Fruit fly (Drosophila melanogaster): Measurements from ENCODE around the gene CG14304.

CG14304 gene

dm6 chr3R:18583881-18584545, 37.1 kb downstream of the CG14304 start (continued):
- TF ChIP-seq Ets96B (tag; optimal IDR thresholded peaks at IDR 0.05), result peak; percentile 94
- TF ChIP-seq CG9139 (GFP tag; optimal IDR thresholded peaks at IDR 0.05), result peak; percentile 76
- TF ChIP-seq CG11902 (GFP tag; optimal IDR thresholded peaks at IDR 0.05), result peak; percentile 83
- peak; percentile 100 for TF ChIP-seq fkh (GFP tag; optimal IDR thresholded peaks at IDR 0.05)
- peak; percentile 82 for TF ChIP-seq Sox15 (GFP tag; optimal IDR thresholded peaks at IDR 0.05)
- TF ChIP-seq spab (GFP tag; optimal IDR thresholded peaks at IDR 0.05), result peak; percentile 88
- peak; percentile 91 for TF ChIP-seq CG3032 (tag; optimal IDR thresholded peaks at IDR 0.05)
- peak; percentile 84 for TF ChIP-seq dsx (GFP tag; optimal IDR thresholded peaks at IDR 0.05; ENCODE audit: poor library complexity, severe bottlenecking)
- TF ChIP-seq acj6 (GFP tag; optimal IDR thresholded peaks at IDR 0.05), result peak; percentile 87

- TF ChIP-seq CG6808 (GFP tag; optimal IDR thresholded peaks at IDR 0.05), result peak; percentile 5
- peak; percentile 27 for TF ChIP-seq vri (GFP tag; optimal IDR thresholded peaks at IDR 0.05)
- TF ChIP-seq Met (GFP tag; optimal IDR thresholded peaks at IDR 0.05), result no peak
- TF ChIP-seq CG6163 (GFP tag; IDR thresholded peaks at IDR 0.05), result 0 out of 3 replicates have a peak, but pooled peaks have one; percentile 11
- no peak for TF ChIP-seq CG6854 (GFP tag; optimal IDR thresholded peaks at IDR 0.05)
Observed at dm6 chr3R:18582236-18582635, 38.9 kb downstream of the CG14304 start.

dm6 chr3R:18580979-18581378, 40.1 kb downstream of the CG14304 start:
- TF ChIP-seq CG6792 (GFP tag; optimal IDR thresholded peaks at IDR 0.05) (no peak), esn (GFP tag; optimal IDR thresholded peaks at IDR 0.05) (no peak), CG10669 (GFP tag; optimal IDR thresholded peaks at IDR 0.05) (no peak), achi (GFP tag; optimal IDR thresholded peaks at IDR 0.05) (no peak), CG9139 (GFP tag; optimal IDR thresholded peaks at IDR 0.05) (no peak), CG1621 (tag; optimal IDR thresholded peaks at IDR 0.05) (no peak)

- no peak for TF ChIP-seq Sox15 (GFP tag; optimal IDR thresholded peaks at IDR 0.05)
- TF ChIP-seq fkh (GFP tag; optimal IDR thresholded peaks at IDR 0.05), result no peak
- TF ChIP-seq CG8319 (GFP tag; optimal IDR thresholded peaks at IDR 0.05), result no peak
- peak; percentile 28 for TF ChIP-seq Hr39 (GFP tag; optimal IDR thresholded peaks at IDR 0.05)
- TF ChIP-seq CG32006 (GFP tag; optimal IDR thresholded peaks at IDR 0.05), result peak; percentile 54
- TF ChIP-seq CG4318 (GFP tag; optimal IDR thresholded peaks at IDR 0.05), result no peak
- TF ChIP-seq acj6 (GFP tag; optimal IDR thresholded peaks at IDR 0.05), result peak; percentile 9
- TF ChIP-seq CG7368 (GFP tag; optimal IDR thresholded peaks at IDR 0.05), result no peak
- peak; percentile 2 for TF ChIP-seq CG3032 (tag; optimal IDR thresholded peaks at IDR 0.05)
- peak; percentile 79 for TF ChIP-seq Eip78C (GFP tag)
- TF ChIP-seq CG8119 (GFP tag; IDR thresholded peaks at IDR 0.05), result no peak
- TF ChIP-seq CG10669 (GFP tag; optimal IDR thresholded peaks at IDR 0.05), result no peak
- peak; percentile 6 for TF ChIP-seq Met (GFP tag; optimal IDR thresholded peaks at IDR 0.05)
- peak; percentile 10 for TF ChIP-seq CG31627 (GFP tag; optimal IDR thresholded peaks at IDR 0.05)
- TF ChIP-seq CG11762 (GFP tag; optimal IDR thresholded peaks at IDR 0.05; ENCODE audit: insufficient read depth), result no peak
- peak; percentile 20 for TF ChIP-seq cyc (GFP tag; optimal IDR thresholded peaks at IDR 0.05)
- TF ChIP-seq dac (GFP tag; optimal IDR thresholded peaks at IDR 0.05), result no peak
- peak; percentile 12 for TF ChIP-seq pdm3 (GFP tag; optimal IDR thresholded peaks at IDR 0.05)
- no peak for TF ChIP-seq CG9139 (GFP tag; optimal IDR thresholded peaks at IDR 0.05)
- TF ChIP-seq CG6792 (GFP tag; optimal IDR thresholded peaks at IDR 0.05), result no peak
- no peak for TF ChIP-seq Sox102F (GFP tag; optimal IDR thresholded peaks at IDR 0.05)
- no peak for TF ChIP-seq CG34406 (GFP tag; optimal IDR thresholded peaks at IDR 0.05)
- TF ChIP-seq Sox14 (GFP tag; optimal IDR thresholded peaks at IDR 0.05), result no peak
- 0 out of 3 replicates have a peak, but pooled peaks have one; percentile 13 for TF ChIP-seq CG6163 (GFP tag; IDR thresholded peaks at IDR 0.05)
- no peak for TF ChIP-seq ss (GFP tag; optimal IDR thresholded peaks at IDR 0.05)
- peak; percentile 43 for TF ChIP-seq Hr4 (GFP tag; optimal IDR thresholded peaks at IDR 0.05)
- TF ChIP-seq Ets21C (GFP tag; optimal IDR thresholded peaks at IDR 0.05), result no peak
- TF ChIP-seq salr (GFP tag; optimal IDR thresholded peaks at IDR 0.05), result no peak
- TF ChIP-seq Ets96B (tag; optimal IDR thresholded peaks at IDR 0.05), result no peak
- TF ChIP-seq svp (GFP tag), result peak; percentile 75
- no peak for TF ChIP-seq CG6808 (GFP tag; optimal IDR thresholded peaks at IDR 0.05)
- TF ChIP-seq Blimp-1 (GFP tag; optimal IDR thresholded peaks at IDR 0.05), result no peak
- TF ChIP-seq spab (GFP tag; optimal IDR thresholded peaks at IDR 0.05), result peak; percentile 2
- TF ChIP-seq CG6276 (GFP tag; optimal IDR thresholded peaks at IDR 0.05), result no peak
Observed at dm6 chr3R:18577739-18578417, 43.2 kb downstream of the CG14304 start.
